Fruit fly (Drosophila melanogaster) whole organism, prepupa: ENCODE data around the gene cad.

ENCODE experiments used
- Blimp-1 ChIP-seq: fragments of 200-800 bp; sonication (Bioruptor generic); optimal IDR thresholded peaks from 3 replicates; lab custom pipeline; 2017; ENCODE audit warnings: missing biosample characterization, missing genetic modification characterization, mild to moderate bottlenecking, moderate library complexity, missing genetic modification reagents
- CG10631 ChIP-seq: fragments of 200-800 bp; sonication (Bioruptor generic); optimal IDR thresholded peaks from 2 replicates; lab custom pipeline; 2016; ENCODE audit warnings: missing biosample characterization, missing genetic modification characterization
- CG11762 ChIP-seq: fragments of 200-800 bp; sonication (Bioruptor generic); optimal IDR thresholded peaks from 3 replicates; lab custom pipeline; 2016; ENCODE audit warnings: missing biosample characterization, missing genetic modification characterization; ENCODE audit not compliant: insufficient read depth
- CG15336 ChIP-seq: fragments of 200-800 bp; sonication (Bioruptor generic); IDR thresholded peaks from 2 replicates; pipeline ENCODE4 v1.3.6; 2022; ENCODE audit warnings: missing biosample characterization, missing genetic modification characterization
- CG31627 ChIP-seq: fragments of 200-800 bp; sonication (Bioruptor generic); optimal IDR thresholded peaks from 3 replicates; lab custom pipeline; 2016; ENCODE audit warnings: missing biosample characterization, missing genetic modification characterization
- CG32006 ChIP-seq: fragments of 200-800 bp; sonication (Bioruptor generic); optimal IDR thresholded peaks from 3 replicates; lab custom pipeline; 2017; ENCODE audit warnings: missing biosample characterization, mild to moderate bottlenecking, missing genetic modification characterization
- CG4318 ChIP-seq: fragments of 200-800 bp; sonication (Bioruptor generic); optimal IDR thresholded peaks from 3 replicates; lab custom pipeline; 2017; ENCODE audit warnings: missing biosample characterization, mild to moderate bottlenecking, missing genetic modification characterization
- CG6163 ChIP-seq: fragments of 200-800 bp; sonication (Bioruptor generic); IDR thresholded peaks from 3 replicates; pipeline ENCODE4 v1.3.6; 2022; ENCODE audit warnings: missing biosample characterization, missing genetic modification characterization
- CG7368 ChIP-seq: fragments of 200-800 bp; sonication (Bioruptor generic); optimal IDR thresholded peaks from 3 replicates; lab custom pipeline; 2016; ENCODE audit warnings: missing biosample characterization, missing genetic modification characterization
- CG8319 ChIP-seq: fragments of 200-800 bp; sonication (Bioruptor generic); optimal IDR thresholded peaks from 3 replicates; lab custom pipeline; 2016; ENCODE audit warnings: missing biosample characterization, missing genetic modification characterization
- CG8632 ChIP-seq: fragments of 200-800 bp; sonication (Bioruptor generic); optimal IDR thresholded peaks from 3 replicates; lab custom pipeline; 2016; ENCODE audit warnings: missing biosample characterization, missing genetic modification characterization
- CG9139 ChIP-seq: fragments of 200-800 bp; sonication (Bioruptor generic); optimal IDR thresholded peaks from 3 replicates; lab custom pipeline; 2017; ENCODE audit warnings: missing biosample characterization, mild to moderate bottlenecking, missing genetic modification characterization
- Eip75B ChIP-seq: fragments of 200-800 bp; sonication (Bioruptor generic); optimal IDR thresholded peaks from 3 replicates; lab custom pipeline; 2016; ENCODE audit warnings: missing biosample characterization, missing genetic modification characterization
- Eip78C ChIP-seq: fragments of 200-800 bp; sonication (Bioruptor generic); peaks from one replicate; lab custom pipeline; 2016; ENCODE audit warnings: missing biosample characterization, missing genetic modification characterization
- Ets21C ChIP-seq: fragments of 200-800 bp; sonication (Bioruptor generic); optimal IDR thresholded peaks from 3 replicates; lab custom pipeline; 2016; ENCODE audit warnings: missing biosample characterization, missing genetic modification characterization
- Ets96B ChIP-seq: fragments of 200-800 bp; optimal IDR thresholded peaks from 2 replicates; lab custom pipeline; 2019; ENCODE audit warnings: missing biosample characterization, mild to moderate bottlenecking, missing genetic modification characterization, moderate library complexity
- Hr39 ChIP-seq: fragments of 200-800 bp; sonication (Bioruptor generic); optimal IDR thresholded peaks from 2 replicates; lab custom pipeline; 2016; ENCODE audit warnings: missing biosample characterization, missing genetic modification characterization
- Hr4 ChIP-seq: fragments of 200-800 bp; sonication (Bioruptor generic); optimal IDR thresholded peaks from 3 replicates; lab custom pipeline; 2016; ENCODE audit warnings: missing biosample characterization, missing genetic modification characterization
- Lpt ChIP-seq: fragments of 200-800 bp; sonication (Bioruptor generic); optimal IDR thresholded peaks from 3 replicates; lab custom pipeline; 2016; ENCODE audit warnings: missing biosample characterization, missing genetic modification characterization
- Met ChIP-seq: fragments of 200-800 bp; sonication (Bioruptor generic); optimal IDR thresholded peaks from 3 replicates; lab custom pipeline; 2016; ENCODE audit warnings: missing biosample characterization, missing genetic modification characterization
- Sox102F ChIP-seq: fragments of 200-800 bp; sonication (Bioruptor generic); optimal IDR thresholded peaks from 2 replicates; lab custom pipeline; 2016; ENCODE audit warnings: missing biosample characterization, mild to moderate bottlenecking, missing genetic modification characterization
- achi ChIP-seq: fragments of 200-800 bp; sonication (Bioruptor generic); optimal IDR thresholded peaks from 3 replicates; lab custom pipeline; 2016; ENCODE audit warnings: missing biosample characterization, missing genetic modification characterization
- dac ChIP-seq: fragments of 200-800 bp; sonication (Bioruptor generic); optimal IDR thresholded peaks from 2 replicates; lab custom pipeline; 2017; ENCODE audit warnings: missing biosample characterization, mild to moderate bottlenecking, missing genetic modification characterization
- dsx ChIP-seq: fragments of 200-800 bp; optimal IDR thresholded peaks from 3 replicates; lab custom pipeline; 2019; ENCODE audit warnings: missing biosample characterization, mild to moderate bottlenecking, missing genetic modification characterization, moderate library complexity; ENCODE audit not compliant: poor library complexity, severe bottlenecking
- esn ChIP-seq: fragments of 200-800 bp; sonication (Bioruptor generic); optimal IDR thresholded peaks from 2 replicates; lab custom pipeline; 2016; ENCODE audit warnings: missing biosample characterization, mild to moderate bottlenecking, missing genetic modification characterization, moderate library complexity
- fd59A ChIP-seq: fragments of 200-800 bp; sonication (Bioruptor generic); optimal IDR thresholded peaks from 2 replicates; lab custom pipeline; 2017; ENCODE audit warnings: missing biosample characterization, mild to moderate bottlenecking, missing genetic modification characterization, missing genetic modification reagents
- fd85E ChIP-seq: fragments of 200-800 bp; sonication (Bioruptor generic); optimal IDR thresholded peaks from 3 replicates; lab custom pipeline; 2016; ENCODE audit warnings: missing biosample characterization, missing genetic modification characterization
- lz ChIP-seq: fragments of 200-800 bp; sonication (Bioruptor generic); optimal IDR thresholded peaks from 3 replicates; lab custom pipeline; 2016; ENCODE audit warnings: missing biosample characterization, missing genetic modification characterization
- net ChIP-seq: fragments of 200-800 bp; sonication (Bioruptor generic); optimal IDR thresholded peaks from 3 replicates; lab custom pipeline; 2016; ENCODE audit warnings: missing biosample characterization, missing genetic modification characterization
- pdm3 ChIP-seq: fragments of 200-800 bp; sonication (Bioruptor generic); optimal IDR thresholded peaks from 3 replicates; lab custom pipeline; 2016; ENCODE audit warnings: missing biosample characterization, missing genetic modification characterization
- salr ChIP-seq, 2 experiments: fragments of 200-800 bp; sonication (Bioruptor generic); optimal IDR thresholded peaks; 3 replicates each; lab custom pipeline; 2016 to 2018; ENCODE audit warnings: missing biosample characterization in 2 of 2, missing genetic modification characterization in 2 of 2, mild to moderate bottlenecking in 1 of 2
- ss ChIP-seq, 2 experiments: fragments of 200-800 bp; sonication (Bioruptor generic); optimal IDR thresholded peaks; 2 replicates in 1 of 2; 3 replicates in 1 of 2; lab custom pipeline; 2017 to 2018; ENCODE audit warnings: mild to moderate bottlenecking in 2 of 2, missing biosample characterization in 2 of 2, missing genetic modification characterization in 2 of 2, moderate library complexity in 1 of 2
- topi ChIP-seq: fragments of 200-800 bp; sonication (Bioruptor generic); optimal IDR thresholded peaks from 3 replicates; lab custom pipeline; 2016; ENCODE audit warnings: missing biosample characterization, missing genetic modification characterization
- vri ChIP-seq: fragments of 200-800 bp; sonication (Bioruptor generic); optimal IDR thresholded peaks from 3 replicates; lab custom pipeline; 2016; ENCODE audit warnings: missing biosample characterization, mild to moderate bottlenecking, missing genetic modification characterization

The cad gene

dm6 chr2L:20812283-20813189 lies 42.0 kb downstream of the cad start (continued):
- TF ChIP-seq CG7368, result no peak
- TF ChIP-seq fd85E, result no peak
- no peak for TF ChIP-seq vri (GFP tag; lab: Kevin White, UChicago)
- no peak for TF ChIP-seq Hr39 (GFP tag; lab: Kevin White, UChicago)
- TF ChIP-seq ss (GFP tag; optimal IDR thresholded peaks at IDR 0.05; lab: Kevin White, UChicago), result peak; percentile 65 to 80
- no peak for TF ChIP-seq CG8632 (GFP tag; lab: Kevin White, UChicago)
- TF ChIP-seq net (GFP tag; lab: Kevin White, UChicago), result peak; percentile 8
- TF ChIP-seq achi (GFP tag; lab: Kevin White, UChicago), result peak; percentile 35
- no peak for TF ChIP-seq Hr4 (GFP tag; lab: Kevin White, UChicago)
- TF ChIP-seq CG10631, result peak; percentile 1
- TF ChIP-seq salr (GFP tag; optimal IDR thresholded peaks at IDR 0.05; lab: Kevin White, UChicago), result no peak
- no peak for TF ChIP-seq Sox102F (GFP tag; lab: Kevin White, UChicago)
- TF ChIP-seq fd59A, result peak; percentile 30
- no peak for TF ChIP-seq Ets21C
- no peak for TF ChIP-seq CG32006
- TF ChIP-seq CG8319 (GFP tag; lab: Kevin White, UChicago), result no peak
- TF ChIP-seq Ets96B (tag; lab: Kevin White, UChicago), result peak; percentile 44
- TF ChIP-seq Lpt (GFP tag; lab: Kevin White, UChicago), result no peak
- peak; percentile 61; the same call in 2 of the 3 replicates for TF ChIP-seq CG6163
- TF ChIP-seq, all 60 proteins: peak for 23

- TF ChIP-seq Blimp-1 (GFP tag; lab: Kevin White, UChicago), result no peak
- no peak for TF ChIP-seq Eip75B
- TF ChIP-seq CG15336 (GFP tag; lab: Robert Waterston, UW), result no peak
These were observed 45.6 kb downstream of the cad start, which contains the start of gene CG33322 for dm6 chr2L:20816140-20816539. Gene CG33322, minus strand, starts transcription at chr2L:20816240.

dm6 chr2L:20817170-20817569 lies 46.6 kb downstream of the cad start, which contains the start of gene CheB38b:
Gene CheB38b, minus strand, starts transcription at chr2L:20817270.
- TF ChIP-seq net (GFP tag; lab: Kevin White, UChicago) (no peak), Hr4 (GFP tag; lab: Kevin White, UChicago) (no peak)

dm6 chr2L:20818432-20818831 lies 47.9 kb downstream of the cad start, which contains the start of gene CheB38a:
Gene CheB38a, minus strand, starts transcription at chr2L:20818532.
- TF ChIP-seq Met (GFP tag; lab: Kevin White, UChicago) (no peak), topi (GFP tag; lab: Kevin White, UChicago) (no peak), pdm3 (GFP tag; lab: Kevin White, UChicago) (no peak), fd85E (no peak)

- TF ChIP-seq Eip78C (GFP tag; lab: Kevin White, UChicago), result peak; percentile 19
- TF ChIP-seq CG31627, result no peak
- no peak for TF ChIP-seq CG9139 (GFP tag; lab: Kevin White, UChicago)
- TF ChIP-seq dac (GFP tag; lab: Kevin White, UChicago), result no peak
- TF ChIP-seq esn (GFP tag; lab: Kevin White, UChicago), result no peak
- TF ChIP-seq fd59A, result no peak
- TF ChIP-seq CG4318 (GFP tag; lab: Kevin White, UChicago), result no peak
- no peak for TF ChIP-seq lz (GFP tag; lab: Kevin White, UChicago)
- TF ChIP-seq Eip75B, result no peak
- no peak for TF ChIP-seq CG11762 (GFP tag; lab: Kevin White, UChicago)
- peak; percentile 35 for TF ChIP-seq dsx (GFP tag; lab: Kevin White, UChicago)
- TF ChIP-seq CG7368, result no peak
- no peak for TF ChIP-seq Ets96B (tag; lab: Kevin White, UChicago)
These were observed 50.2 kb downstream of the cad start, which contains the start of gene CheB38c for dm6 chr2L:20820767-20821166. Gene CheB38c, minus strand, starts transcription at chr2L:20820867.
